Worm (Caenorhabditis elegans) whole organism, young adult: ENCODE data around the gene Y48A6B.3.

Experiments used
- C17E4.6 ChIP-seq: fragments of 200-800 bp; sonication (Bioruptor generic); IDR thresholded peaks from 2 replicates; pipeline ENCODE4 v1.3.6; 2022; ENCODE audit warnings: missing genetic modification reagents, missing genetic modification characterization, missing compliant biosample characterization
- F22D6.2 ChIP-seq: sonication (generic microtip); optimal IDR thresholded peaks from 2 replicates; lab custom pipeline; 2016; ENCODE audit warnings: mild to moderate bottlenecking, missing genetic modification characterization, missing compliant biosample characterization
- K12H6.12 ChIP-seq: fragments of 200-800 bp; sonication (Bioruptor generic); optimal IDR thresholded peaks from 2 replicates; lab custom pipeline; 2018; ENCODE audit warnings: mild to moderate bottlenecking, missing genetic modification characterization, missing compliant biosample characterization
- Y79H2A.3 ChIP-seq: fragments of 200-800 bp; sonication (Bioruptor generic); conservative IDR thresholded peaks from 2 replicates; pipeline ENCODE4 v1.3.6; 2022; ENCODE audit warnings: missing genetic modification reagents, missing genetic modification characterization, missing compliant biosample characterization
- ama-1 ChIP-seq, 3 experiments: fragments of 150-350 bp in 1 of 3; sonication (generic microtip) in 2 of 3; optimal IDR thresholded peaks; 2 replicates each; lab custom pipeline; 2014 to 2018; ENCODE audit warnings: missing biosample characterization in 2 of 3, missing genetic modification characterization in 2 of 3, missing genetic modification reagents in 2 of 3
- dpl-1 ChIP-seq: fragments of 150-350 bp; optimal IDR thresholded peaks from 2 replicates; lab custom pipeline; 2014; ENCODE audit warnings: missing biosample characterization, missing genetic modification reagents, missing genetic modification characterization
- madf-8 ChIP-seq: fragments of 200-800 bp; sonication (Bioruptor generic); conservative IDR thresholded peaks from 2 replicates; pipeline ENCODE4 v1.3.6; 2022; ENCODE audit warnings: missing genetic modification reagents, missing genetic modification characterization, missing compliant biosample characterization
- mcd-1 ChIP-seq: fragments of 200-800 bp; sonication (Bioruptor generic); IDR thresholded peaks from 2 replicates; pipeline ENCODE4 v1.3.6; 2022; ENCODE audit warnings: missing genetic modification reagents, missing genetic modification characterization, missing compliant biosample characterization
- nhr-179 ChIP-seq: sonication (generic microtip); optimal IDR thresholded peaks from 2 replicates; lab custom pipeline; 2016; ENCODE audit warnings: mild to moderate bottlenecking, missing genetic modification characterization, missing compliant biosample characterization
- rcor-1 ChIP-seq: fragments of 200-800 bp; sonication (Bioruptor generic); IDR thresholded peaks from 2 replicates; pipeline ENCODE4 v1.3.6; 2022; ENCODE audit warnings: missing genetic modification reagents, missing genetic modification characterization, missing compliant biosample characterization
- unc-130 ChIP-seq: sonication (generic microtip); optimal IDR thresholded peaks from 2 replicates; lab custom pipeline; 2016; ENCODE audit warnings: missing genetic modification reagents, missing genetic modification characterization, missing compliant biosample characterization
- zim-3 ChIP-seq: sonication (generic microtip); optimal IDR thresholded peaks from 2 replicates; lab custom pipeline; 2017; ENCODE audit warnings: mild to moderate bottlenecking, missing genetic modification characterization, moderate library complexity, missing compliant biosample characterization

DNA sequence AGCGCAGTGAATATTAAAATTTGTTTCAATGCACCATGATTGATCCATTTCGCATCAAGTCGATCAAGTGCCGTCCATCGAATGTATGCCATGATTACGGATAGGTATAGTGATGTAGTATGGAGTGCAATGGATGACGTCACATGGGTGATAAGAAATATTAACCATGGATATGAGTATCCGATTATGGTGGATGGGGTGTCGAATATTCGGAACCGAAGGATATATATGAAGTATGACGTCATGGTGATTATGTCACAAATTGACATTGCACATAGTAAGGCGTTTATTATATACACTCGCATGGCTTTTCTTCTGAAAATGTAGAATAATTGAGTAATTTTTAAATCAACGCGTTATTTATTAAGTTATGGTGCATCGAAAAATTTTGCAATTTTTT, 13.9 kb upstream of the Y48A6B.3 start:
- no peak for TF ChIP-seq ama-1 (optimal IDR thresholded peaks at IDR 0.05; lab: Kevin White, UChicago)
- TF ChIP-seq ama-1 (GFP tag; optimal IDR thresholded peaks at IDR 0.05; lab: Kevin White, UChicago): no peak
- TF ChIP-seq nhr-179 (tag; lab: Kevin White, UChicago): no peak
- TF ChIP-seq Y79H2A.3 (GFP tag; lab: Robert Waterston, UW): no peak
- TF ChIP-seq dpl-1 (GFP tag; lab: Kevin White, UChicago): no peak
- TF ChIP-seq rcor-1 (GFP tag; lab: Robert Waterston, UW): no peak
- no peak for TF ChIP-seq C17E4.6
- no peak for TF ChIP-seq unc-130
- no peak for TF ChIP-seq K12H6.12 (tag; lab: Kevin White, UChicago)
- no peak for TF ChIP-seq zim-3 (tag; lab: Kevin White, UChicago)
- no peak for TF ChIP-seq madf-8 (GFP tag; lab: Robert Waterston, UW)
- TF ChIP-seq mcd-1 (GFP tag; lab: Robert Waterston, UW): no peak
- no peak for TF ChIP-seq F22D6.2 (tag; lab: Kevin White, UChicago)
